Worm (Caenorhabditis elegans) whole organism, L3 larva: ENCODE results near the gene fbxc-22.

Experiments
- R02D3.7 ChIP-seq: fragments of 150-350 bp; optimal IDR thresholded peaks from 2 replicates; lab custom pipeline; 2014; ENCODE audit warnings: missing biosample characterization, missing genetic modification characterization
- ZK546.5 ChIP-seq: sonication (generic microtip); optimal IDR thresholded peaks from 2 replicates; lab custom pipeline; 2017; ENCODE audit warnings: missing biosample characterization, missing genetic modification characterization
- ceh-16 ChIP-seq: sonication (generic microtip); optimal IDR thresholded peaks from 2 replicates; lab custom pipeline; 2017; ENCODE audit warnings: missing biosample characterization, missing genetic modification characterization
- ceh-28 ChIP-seq: fragments of 150-350 bp; optimal IDR thresholded peaks from 2 replicates; lab custom pipeline; 2014; ENCODE audit warnings: missing biosample characterization, missing genetic modification reagents, missing genetic modification characterization
- ceh-82 ChIP-seq: fragments of 150-350 bp; optimal IDR thresholded peaks from 2 replicates; lab custom pipeline; 2014; ENCODE audit warnings: missing biosample characterization, missing genetic modification characterization
- ceh-9 ChIP-seq: sonication (generic microtip); optimal IDR thresholded peaks from 2 replicates; lab custom pipeline; 2018; ENCODE audit warnings: missing biosample characterization, missing genetic modification characterization
- egl-5 ChIP-seq: fragments of 150-350 bp; optimal IDR thresholded peaks from 2 replicates; lab custom pipeline; 2017; ENCODE audit warnings: missing biosample characterization, missing genetic modification reagents, missing genetic modification characterization, inconsistent platforms
- eor-1 ChIP-seq, 2 experiments: fragments of 150-350 bp; optimal IDR thresholded peaks; 2 replicates each; lab custom pipeline; 2014 to 2018; ENCODE audit warnings: missing biosample characterization in 2 of 2, missing genetic modification characterization in 2 of 2
- fkh-10 ChIP-seq: sonication (generic microtip); optimal IDR thresholded peaks from 2 replicates; lab custom pipeline; 2017; ENCODE audit warnings: missing biosample characterization, missing genetic modification reagents, missing genetic modification characterization
- fkh-2 ChIP-seq: fragments of 150-350 bp; optimal IDR thresholded peaks from 2 replicates; lab custom pipeline; 2014; ENCODE audit warnings: missing biosample characterization, missing genetic modification reagents, missing genetic modification characterization
- fos-1 ChIP-seq: fragments of 150-350 bp; optimal IDR thresholded peaks from 2 replicates; lab custom pipeline; 2014; ENCODE audit warnings: missing biosample characterization, missing genetic modification characterization
- lin-15B ChIP-seq: fragments of 150-350 bp; optimal IDR thresholded peaks from 2 replicates; lab custom pipeline; 2014; ENCODE audit warnings: missing biosample characterization, missing genetic modification characterization
- lin-39 ChIP-seq: fragments of 150-350 bp; optimal IDR thresholded peaks from 2 replicates; lab custom pipeline; 2018; ENCODE audit warnings: missing biosample characterization, missing genetic modification reagents, missing genetic modification characterization
- lsy-12 ChIP-seq: sonication (generic microtip); optimal IDR thresholded peaks from 2 replicates; lab custom pipeline; 2016; ENCODE audit warnings: mild to moderate bottlenecking, missing genetic modification characterization, missing compliant biosample characterization
- mml-1 ChIP-seq: fragments of 150-350 bp; sonication (generic microtip); optimal IDR thresholded peaks from 3 replicates; lab custom pipeline; 2014; ENCODE audit warnings: missing biosample characterization, missing genetic modification characterization
- nhr-23 ChIP-seq: fragments of 150-350 bp; optimal IDR thresholded peaks from 2 replicates; lab custom pipeline; 2014; ENCODE audit warnings: missing biosample characterization, missing genetic modification reagents, missing genetic modification characterization
- nhr-237 ChIP-seq: fragments of 150-350 bp; optimal IDR thresholded peaks from 2 replicates; lab custom pipeline; 2014; ENCODE audit warnings: missing biosample characterization, missing genetic modification characterization
- nhr-25 ChIP-seq: sonication (generic microtip); optimal IDR thresholded peaks from 2 replicates; lab custom pipeline; 2017; ENCODE audit warnings: missing biosample characterization, missing genetic modification characterization
- nhr-28 ChIP-seq: fragments of 150-350 bp; optimal IDR thresholded peaks from 2 replicates; lab custom pipeline; 2014; ENCODE audit warnings: missing biosample characterization, missing genetic modification characterization
- nhr-67 ChIP-seq: fragments of 150-350 bp; optimal IDR thresholded peaks from 2 replicates; lab custom pipeline; 2014; ENCODE audit warnings: missing biosample characterization, missing genetic modification characterization
- nhr-76 ChIP-seq: fragments of 150-350 bp; sonication (generic microtip); optimal IDR thresholded peaks from 5 replicates; lab custom pipeline; 2014; ENCODE audit warnings: missing biosample characterization, missing genetic modification characterization
- pqm-1 ChIP-seq: fragments of 150-350 bp; optimal IDR thresholded peaks from 2 replicates; lab custom pipeline; 2017; ENCODE audit warnings: missing biosample characterization, missing genetic modification characterization, inconsistent platforms
- tbx-2 ChIP-seq: sonication (generic microtip); optimal IDR thresholded peaks from 2 replicates; lab custom pipeline; 2016; ENCODE audit warnings: mild to moderate bottlenecking, missing genetic modification characterization, missing compliant biosample characterization
- unc-39 ChIP-seq: sonication (generic microtip); optimal IDR thresholded peaks from 4 replicates; lab custom pipeline; 2017; ENCODE audit warnings: missing biosample characterization, missing genetic modification characterization
- zag-1 ChIP-seq: fragments of 150-350 bp; optimal IDR thresholded peaks from 2 replicates; lab custom pipeline; 2014; ENCODE audit warnings: missing biosample characterization, missing genetic modification characterization
- ztf-11 ChIP-seq: fragments of 150-350 bp; optimal IDR thresholded peaks from 2 replicates; lab custom pipeline; 2014; ENCODE audit warnings: missing biosample characterization, missing genetic modification characterization
- ztf-4 ChIP-seq: fragments of 150-350 bp; optimal IDR thresholded peaks from 2 replicates; lab custom pipeline; 2014; ENCODE audit warnings: missing biosample characterization, missing genetic modification characterization

fbxc-22 gene

ce11 chrII:1644777-1645348 is 46.0 kb downstream of the fbxc-22 start, which contains the start of gene ZC204.6:
ZC204.6 (minus strand) TSS chrII:1644827.
- TF ChIP-seq nhr-76 (tag; lab: Kevin White, UChicago), result no peak
- no peak for TF ChIP-seq fkh-2 (tag; lab: Kevin White, UChicago)
- TF ChIP-seq lin-39 (tag; lab: Kevin White, UChicago), result no peak
- TF ChIP-seq nhr-23, result no peak
- TF ChIP-seq nhr-25, result no peak
- TF ChIP-seq nhr-28 (tag; lab: Kevin White, UChicago), result no peak
- TF ChIP-seq lsy-12 (tag; lab: Kevin White, UChicago), result no peak
- TF ChIP-seq tbx-2, result no peak
- TF ChIP-seq ceh-28 (tag; lab: Kevin White, UChicago), result no peak
- TF ChIP-seq pqm-1 (tag; lab: Kevin White, UChicago), result no peak
- TF ChIP-seq ceh-82 (tag; lab: Kevin White, UChicago), result no peak
- TF ChIP-seq ztf-4 (tag; lab: Kevin White, UChicago), result no peak
- TF ChIP-seq, all 47 proteins: peak for 0

- TF ChIP-seq R02D3.7 (tag; lab: Kevin White, UChicago), result no peak
- no peak for TF ChIP-seq nhr-76 (tag; lab: Kevin White, UChicago)
- no peak for TF ChIP-seq lin-15B (tag; lab: Kevin White, UChicago)
- TF ChIP-seq nhr-237 (tag; lab: Kevin White, UChicago), result no peak
- TF ChIP-seq egl-5 (tag; lab: Kevin White, UChicago), result no peak
- TF ChIP-seq fkh-10, result no peak
- no peak for TF ChIP-seq ceh-9 (tag; lab: Kevin White, UChicago)
- TF ChIP-seq nhr-67 (tag; lab: Kevin White, UChicago), result no peak
- TF ChIP-seq mml-1 (tag; lab: Kevin White, UChicago), result no peak
- no peak for TF ChIP-seq tbx-2
- no peak for TF ChIP-seq nhr-23
- no peak for TF ChIP-seq zag-1
- no peak for TF ChIP-seq ZK546.5 (tag; lab: Kevin White, UChicago)
- no peak for TF ChIP-seq unc-39 (tag; lab: Kevin White, UChicago)
- no peak for TF ChIP-seq ceh-16 (tag; lab: Kevin White, UChicago)
- TF ChIP-seq eor-1 (tag; optimal IDR thresholded peaks at IDR 0.05; lab: Kevin White, UChicago), result no peak
- TF ChIP-seq ztf-11 (tag; lab: Kevin White, UChicago), result no peak
- TF ChIP-seq fos-1 (tag; lab: Kevin White, UChicago), result no peak
- no peak for TF ChIP-seq ceh-82 (tag; lab: Kevin White, UChicago)
These were observed 50.4 kb downstream of the fbxc-22 start, which contains the start of gene srh-72 for ce11 chrII:1640496-1640895. srh-72 (minus strand) TSS chrII:1640596.
